Fruit fly (Drosophila melanogaster): ENCODE data around the gene CG17475.

Gene CG17475

DNA sequence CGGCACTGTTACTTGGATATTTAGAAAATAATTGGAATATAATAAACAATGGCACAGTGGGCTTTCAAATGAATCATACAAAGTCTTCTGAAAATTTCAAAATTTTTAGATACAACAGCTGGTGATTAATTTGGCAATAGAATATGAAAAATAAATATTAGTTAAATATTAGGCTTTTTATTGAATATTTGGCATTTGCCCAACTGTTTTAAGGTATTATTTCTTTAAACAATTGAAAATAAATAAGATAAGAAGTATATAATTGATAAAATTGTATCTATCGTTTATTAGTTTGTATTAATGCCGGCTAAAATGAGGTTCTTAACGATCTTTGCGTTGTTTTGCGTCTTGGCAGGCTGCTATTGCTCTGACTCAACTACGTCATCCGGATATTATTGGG is 6.0 kb downstream of the CG17475 start, which contains the start of gene CG45079:
Gene CG45079 (plus strand): TSS at position 301 of the 400 bp plus-strand sequence.
- TF ChIP-seq dmrt93B (GFP tag; optimal IDR thresholded peaks at IDR 0.05) (no peak), GATAd (GFP tag; optimal IDR thresholded peaks at IDR 0.05) (no peak), Hnf4 (GFP tag; optimal IDR thresholded peaks at IDR 0.05) (no peak), CrebA (GFP tag; optimal IDR thresholded peaks at IDR 0.05; ENCODE audit: borderline replicate concordance) (no peak), sv (GFP tag; optimal IDR thresholded peaks at IDR 0.05) (no peak)

dm6 chr3R:17122796-17123504 is 7.3 kb downstream of the CG17475 start:
- TF ChIP-seq rgr (GFP tag; optimal IDR thresholded peaks at IDR 0.05) (peak; percentile 53), Abd-B (GFP tag; optimal IDR thresholded peaks at IDR 0.05) (no peak), Sp1 (GFP tag; optimal IDR thresholded peaks at IDR 0.05) (peak; percentile 80), ey (GFP tag; optimal IDR thresholded peaks at IDR 0.05) (peak; percentile 27), h (GFP tag; optimal IDR thresholded peaks at IDR 0.05) (peak; percentile 26), OdsH (GFP tag; optimal IDR thresholded peaks at IDR 0.05) (peak; percentile 61), GATAd (GFP tag; optimal IDR thresholded peaks at IDR 0.05) (no peak), Rel (GFP tag; optimal IDR thresholded peaks at IDR 0.05) (no peak), Rel (tag; optimal IDR thresholded peaks at IDR 0.05) (peak; percentile 24), psq (GFP tag; optimal IDR thresholded peaks at IDR 0.05) (peak; percentile 60), woc (GFP tag; optimal IDR thresholded peaks at IDR 0.05) (no peak), jim (GFP tag; optimal IDR thresholded peaks at IDR 0.05) (no peak), HLH106 (tag; optimal IDR thresholded peaks at IDR 0.05) (peak; percentile 86), foxo (GFP tag; optimal IDR thresholded peaks at IDR 0.05) (peak in 1 of 2 experiments; percentile 78), Mio (GFP tag; optimal IDR thresholded peaks at IDR 0.05) (no peak), pan (optimal IDR thresholded peaks at IDR 0.05) (no peak), dmrt93B (GFP tag; optimal IDR thresholded peaks at IDR 0.05) (peak; percentile 40), fru (GFP tag; optimal IDR thresholded peaks at IDR 0.05) (peak; percentile 61), CG9705 (GFP tag; optimal IDR thresholded peaks at IDR 0.05) (no peak)

- TF ChIP-seq br (GFP tag; optimal IDR thresholded peaks at IDR 0.05) (no peak), CrebA (GFP tag; optimal IDR thresholded peaks at IDR 0.05; ENCODE audit: borderline replicate concordance) (no peak), dmrt93B (GFP tag; optimal IDR thresholded peaks at IDR 0.05) (no peak), rgr (GFP tag; optimal IDR thresholded peaks at IDR 0.05) (no peak), Hnf4 (GFP tag; optimal IDR thresholded peaks at IDR 0.05) (no peak), dsf (GFP tag; optimal IDR thresholded peaks at IDR 0.05; ENCODE audit: borderline replicate concordance) (no peak), psq (GFP tag; optimal IDR thresholded peaks at IDR 0.05) (no peak), Abd-B (GFP tag; optimal IDR thresholded peaks at IDR 0.05) (no peak), lola (GFP tag; optimal IDR thresholded peaks at IDR 0.05) (no peak), tai (GFP tag; optimal IDR thresholded peaks at IDR 0.05) (no peak), Dif (GFP tag; optimal IDR thresholded peaks at IDR 0.05; ENCODE audit: partially characterized antibody) (no peak), N (GFP tag; optimal IDR thresholded peaks at IDR 0.05) (no peak), usp (GFP tag; optimal IDR thresholded peaks at IDR 0.05) (no peak), Hr78 (GFP tag; optimal IDR thresholded peaks at IDR 0.05) (no peak), Dfd (GFP tag; optimal IDR thresholded peaks at IDR 0.05) (no peak)
These were observed 8.9 kb downstream of the CG17475 start, which contains the start of gene CG42779 for dm6 chr3R:17121277-17121676. TSS of gene CG42779 (plus strand) at chr3R:17121577.

DNA sequence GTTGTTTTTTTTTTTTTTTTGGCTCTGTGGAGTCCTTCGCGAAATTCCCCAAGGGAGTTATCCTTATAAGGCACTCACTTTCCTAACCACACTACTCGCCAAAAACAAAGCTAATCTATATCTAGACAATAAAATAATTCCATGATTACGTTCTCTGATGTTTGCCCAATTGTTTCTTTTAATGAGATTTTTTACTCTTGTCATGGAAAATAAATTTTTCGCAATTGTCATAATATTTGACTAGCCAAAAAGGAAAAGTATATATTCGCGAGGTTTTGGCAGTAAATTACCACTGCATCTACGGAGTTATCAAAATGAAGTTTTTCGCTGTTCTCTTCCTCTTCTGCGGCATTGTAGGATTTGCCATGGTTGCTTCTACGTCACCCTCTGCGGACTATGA is 10.1 kb downstream of the CG17475 start, which contains the start of gene CG34278:
Gene CG34278 (plus strand): TSS at position 301 of the 400 bp plus-strand sequence.
- no peak for TF ChIP-seq Sp1 (GFP tag; optimal IDR thresholded peaks at IDR 0.05)
- no peak for TF ChIP-seq Dfd (GFP tag; optimal IDR thresholded peaks at IDR 0.05)
- no peak for TF ChIP-seq br (GFP tag; optimal IDR thresholded peaks at IDR 0.05)
- no peak for TF ChIP-seq dsf (GFP tag; optimal IDR thresholded peaks at IDR 0.05; ENCODE audit: borderline replicate concordance)
- TF ChIP-seq CG9705 (GFP tag; optimal IDR thresholded peaks at IDR 0.05), result no peak
- no peak for TF ChIP-seq sage (GFP tag; optimal IDR thresholded peaks at IDR 0.05)
- TF ChIP-seq brk (GFP tag; optimal IDR thresholded peaks at IDR 0.05), result no peak
- TF ChIP-seq ey (GFP tag; optimal IDR thresholded peaks at IDR 0.05), result no peak
- TF ChIP-seq Rel (GFP tag; optimal IDR thresholded peaks at IDR 0.05), result no peak
- no peak for TF ChIP-seq Rel (tag; optimal IDR thresholded peaks at IDR 0.05)
- no peak for TF ChIP-seq foxo (GFP tag; optimal IDR thresholded peaks at IDR 0.05)
- TF ChIP-seq h (GFP tag; optimal IDR thresholded peaks at IDR 0.05), result no peak
- TF ChIP-seq Vsx2 (GFP tag; optimal IDR thresholded peaks at IDR 0.05; ENCODE audit: partially characterized antibody), result no peak
- TF ChIP-seq N (GFP tag; optimal IDR thresholded peaks at IDR 0.05), result no peak
- no peak for TF ChIP-seq Hr78 (GFP tag; optimal IDR thresholded peaks at IDR 0.05)
- no peak for TF ChIP-seq Jra (GFP tag; optimal IDR thresholded peaks at IDR 0.05)
